Fruit fly (Drosophila melanogaster) whole organism, embryonic: ENCODE data around the gene Irbp18.

ENCODE experiments used
- Adf1 ChIP-seq: fragments of 200-800 bp; sonication (Bioruptor generic); IDR thresholded peaks from 2 replicates; pipeline ENCODE4 v1.3.6; 2022; ENCODE audit warnings: missing biosample characterization, missing genetic modification characterization
- Atf-2 ChIP-seq: fragments of 200-800 bp; sonication (Bioruptor generic); optimal IDR thresholded peaks from 2 replicates; lab custom pipeline; 2016; ENCODE audit warnings: missing biosample characterization, missing genetic modification characterization
- CG1024 ChIP-seq: fragments of 200-800 bp; sonication (Bioruptor generic); IDR thresholded peaks from 2 replicates; pipeline ENCODE4 v1.3.6; 2022; ENCODE audit warnings: missing biosample characterization, missing genetic modification characterization
- CG10321 ChIP-seq: fragments of 200-800 bp; sonication (Bioruptor generic); IDR thresholded peaks from 2 replicates; pipeline ENCODE4 v1.3.6; 2022; ENCODE audit warnings: missing biosample characterization, missing genetic modification characterization
- CG10431 ChIP-seq: fragments of 200-800 bp; sonication (Bioruptor generic); optimal IDR thresholded peaks from 3 replicates; lab custom pipeline; 2018; ENCODE audit warnings: missing biosample characterization, mild to moderate bottlenecking, missing genetic modification characterization
- CG12769 ChIP-seq: fragments of 200-800 bp; sonication (Bioruptor generic); optimal IDR thresholded peaks from 2 replicates; lab custom pipeline; 2019; ENCODE audit warnings: missing biosample characterization, mild to moderate bottlenecking, missing genetic modification characterization, moderate library complexity
- CG14667 ChIP-seq: fragments of 200-800 bp; sonication (Bioruptor generic); IDR thresholded peaks from 2 replicates; pipeline ENCODE4 v1.3.6; 2022; ENCODE audit warnings: missing biosample characterization, missing genetic modification characterization
- CG15479 ChIP-seq: fragments of 200-800 bp; sonication (Bioruptor generic); optimal IDR thresholded peaks from 3 replicates; lab custom pipeline; 2019; ENCODE audit warnings: missing biosample characterization, mild to moderate bottlenecking, missing genetic modification characterization, moderate library complexity
- CG15696 ChIP-seq: fragments of 200-800 bp; sonication (Bioruptor generic); optimal IDR thresholded peaks from 2 replicates; lab custom pipeline; 2019; ENCODE audit warnings: missing biosample characterization, mild to moderate bottlenecking, missing genetic modification characterization, moderate library complexity
- CG1603 ChIP-seq: fragments of 200-800 bp; sonication (Bioruptor generic); optimal IDR thresholded peaks from 2 replicates; lab custom pipeline; 2019; ENCODE audit warnings: missing biosample characterization, mild to moderate bottlenecking, missing genetic modification characterization, moderate library complexity
- CG16815 ChIP-seq: fragments of 200-800 bp; sonication (Bioruptor generic); optimal IDR thresholded peaks from 3 replicates; lab custom pipeline; 2017; ENCODE audit warnings: missing biosample characterization, mild to moderate bottlenecking, missing genetic modification characterization
- CG18764 ChIP-seq: fragments of 200-800 bp; sonication (Bioruptor generic); optimal IDR thresholded peaks from 3 replicates; lab custom pipeline; 2016; ENCODE audit warnings: missing biosample characterization, missing genetic modification characterization
- CG31365 ChIP-seq: fragments of 200-800 bp; sonication (Bioruptor generic); optimal IDR thresholded peaks from 2 replicates; lab custom pipeline; 2018; ENCODE audit warnings: missing biosample characterization, mild to moderate bottlenecking, missing genetic modification characterization
- CG3281 ChIP-seq: fragments of 200-800 bp; sonication (Bioruptor generic); optimal IDR thresholded peaks from 3 replicates; lab custom pipeline; 2017; ENCODE audit warnings: missing biosample characterization, mild to moderate bottlenecking, missing genetic modification characterization
- CG4617 ChIP-seq: fragments of 200-800 bp; sonication (Bioruptor generic); optimal IDR thresholded peaks from 3 replicates; lab custom pipeline; 2016; ENCODE audit warnings: missing biosample characterization, missing genetic modification characterization, borderline replicate concordance
- CG6791 ChIP-seq: fragments of 200-800 bp; sonication (Bioruptor generic); IDR thresholded peaks from 3 replicates; pipeline ENCODE4 v1.3.6; 2022; ENCODE audit warnings: missing biosample characterization, missing genetic modification characterization; ENCODE audit not compliant: partially characterized antibody
- CG7357 ChIP-seq: fragments of 200-800 bp; sonication (Bioruptor generic); IDR thresholded peaks from 3 replicates; pipeline ENCODE4 v1.3.6; 2022; ENCODE audit warnings: missing biosample characterization, missing genetic modification characterization
- CG7556 ChIP-seq: fragments of 200-800 bp; sonication (Bioruptor generic); optimal IDR thresholded peaks from 2 replicates; lab custom pipeline; 2017; ENCODE audit warnings: missing biosample characterization, mild to moderate bottlenecking, missing genetic modification characterization
- CTCF ChIP-seq: fragments of 200-800 bp; sonication (Bioruptor generic); optimal IDR thresholded peaks from 2 replicates; lab custom pipeline; 2017; ENCODE audit warnings: missing biosample characterization, mild to moderate bottlenecking, missing genetic modification characterization, moderate library complexity
- CkIIα-i1 ChIP-seq: fragments of 200-800 bp; sonication (Bioruptor generic); IDR thresholded peaks from 2 replicates; pipeline ENCODE4 v1.3.6; 2022; ENCODE audit warnings: missing biosample characterization, missing genetic modification characterization
- CoRest ChIP-seq: fragments of 200-800 bp; sonication (Bioruptor generic); optimal IDR thresholded peaks from 3 replicates; lab custom pipeline; 2018; ENCODE audit warnings: missing biosample characterization, mild to moderate bottlenecking, missing genetic modification characterization, moderate library complexity
- Deaf1 ChIP-seq: fragments of 200-800 bp; optimal IDR thresholded peaks from 3 replicates; lab custom pipeline; 2019; ENCODE audit warnings: missing biosample characterization, mild to moderate bottlenecking, missing genetic modification characterization, moderate library complexity
- Hsf ChIP-seq: fragments of 200-800 bp; sonication (Bioruptor generic); optimal IDR thresholded peaks from 3 replicates; lab custom pipeline; 2016; ENCODE audit warnings: missing biosample characterization, missing genetic modification characterization
- MESR4 ChIP-seq: fragments of 200-800 bp; sonication (Bioruptor generic); optimal IDR thresholded peaks from 2 replicates; lab custom pipeline; 2018; ENCODE audit warnings: missing biosample characterization, mild to moderate bottlenecking, missing genetic modification characterization, moderate library complexity
- Max ChIP-seq: fragments of 200-800 bp; sonication (Bioruptor generic); optimal IDR thresholded peaks from 2 replicates; lab custom pipeline; 2016; ENCODE audit warnings: missing biosample characterization, mild to moderate bottlenecking, missing genetic modification characterization
- Opbp ChIP-seq: fragments of 200-800 bp; sonication (Bioruptor generic); IDR thresholded peaks from 3 replicates; pipeline ENCODE4 v1.3.6; 2022; ENCODE audit warnings: missing biosample characterization, missing genetic modification characterization; ENCODE audit not compliant: partially characterized antibody
- Optix ChIP-seq: fragments of 200-800 bp; sonication (Bioruptor generic); IDR thresholded peaks from 3 replicates; pipeline ENCODE4 v1.3.6; 2022; ENCODE audit warnings: missing biosample characterization, missing genetic modification characterization
- Ptx1 ChIP-seq: fragments of 200-800 bp; sonication (Bioruptor generic); IDR thresholded peaks from 2 replicates; pipeline ENCODE4 v1.3.6; 2022; ENCODE audit warnings: missing biosample characterization, missing genetic modification characterization
- Ravus ChIP-seq: fragments of 200-800 bp; sonication (Bioruptor generic); IDR thresholded peaks from 2 replicates; pipeline ENCODE4 v1.3.6; 2022; ENCODE audit warnings: missing biosample characterization, missing genetic modification characterization
- Sry-δ ChIP-seq: fragments of 200-800 bp; sonication (Bioruptor generic); optimal IDR thresholded peaks from 2 replicates; lab custom pipeline; 2016; ENCODE audit warnings: missing biosample characterization, missing genetic modification characterization
- Ssrp ChIP-seq: fragments of 200-800 bp; sonication (Bioruptor generic); optimal IDR thresholded peaks from 2 replicates; lab custom pipeline; 2018; ENCODE audit warnings: missing biosample characterization, mild to moderate bottlenecking, missing genetic modification characterization, moderate library complexity
- TFAM ChIP-seq: fragments of 200-800 bp; sonication (Bioruptor generic); optimal IDR thresholded peaks from 2 replicates; lab custom pipeline; 2017; ENCODE audit warnings: missing biosample characterization, missing genetic modification characterization, inconsistent platforms
- Vsx1 ChIP-seq: fragments of 200-800 bp; sonication (Bioruptor generic); optimal IDR thresholded peaks from 2 replicates; lab custom pipeline; 2017; ENCODE audit warnings: missing biosample characterization, mild to moderate bottlenecking, missing genetic modification characterization, missing genetic modification reagents
- cg ChIP-seq: fragments of 200-800 bp; sonication (Bioruptor generic); optimal IDR thresholded peaks from 3 replicates; lab custom pipeline; 2019; ENCODE audit warnings: missing biosample characterization, mild to moderate bottlenecking, missing genetic modification characterization, moderate library complexity
- dmrt11E ChIP-seq: fragments of 200-800 bp; sonication (Bioruptor generic); optimal IDR thresholded peaks from 3 replicates; lab custom pipeline; 2018; ENCODE audit warnings: missing biosample characterization, mild to moderate bottlenecking, missing genetic modification characterization, moderate library complexity
- dmrt99B ChIP-seq: fragments of 200-800 bp; sonication (Bioruptor generic); optimal IDR thresholded peaks from 2 replicates; lab custom pipeline; 2018; ENCODE audit warnings: missing biosample characterization, mild to moderate bottlenecking, missing genetic modification characterization, moderate library complexity
- dysf ChIP-seq: fragments of 200-800 bp; sonication (Bioruptor generic); IDR thresholded peaks from 3 replicates; pipeline ENCODE4 v1.3.6; 2022; ENCODE audit warnings: missing biosample characterization, missing genetic modification characterization
- fu2 ChIP-seq: fragments of 200-800 bp; sonication (Bioruptor generic); optimal IDR thresholded peaks from 2 replicates; lab custom pipeline; 2016; ENCODE audit warnings: missing biosample characterization, missing genetic modification characterization
- h ChIP-seq: fragments of >200 bp; optimal IDR thresholded peaks from 2 replicates; lab custom pipeline; 2017
- ind ChIP-seq: fragments of 200-800 bp; sonication (Bioruptor generic); optimal IDR thresholded peaks from 3 replicates; lab custom pipeline; 2016; ENCODE audit warnings: missing biosample characterization, missing genetic modification characterization
- mirr ChIP-seq: fragments of 200-800 bp; sonication (Bioruptor generic); optimal IDR thresholded peaks from 3 replicates; lab custom pipeline; 2018; ENCODE audit warnings: missing biosample characterization, mild to moderate bottlenecking, missing genetic modification characterization
- nmo ChIP-seq: fragments of 200-800 bp; sonication (Bioruptor generic); optimal IDR thresholded peaks from 2 replicates; lab custom pipeline; 2018; ENCODE audit warnings: missing biosample characterization, mild to moderate bottlenecking, missing genetic modification characterization, moderate library complexity
- pum ChIP-seq: fragments of 200-800 bp; sonication (Bioruptor generic); optimal IDR thresholded peaks from 2 replicates; lab custom pipeline; 2016; ENCODE audit warnings: missing biosample characterization, missing genetic modification characterization
- sim ChIP-seq: fragments of 200-800 bp; sonication (Bioruptor generic); IDR thresholded peaks from 2 replicates; pipeline ENCODE4 v1.3.6; 2022; ENCODE audit warnings: missing biosample characterization, missing genetic modification characterization
- slp2 ChIP-seq: fragments of 200-800 bp; sonication (Bioruptor generic); optimal IDR thresholded peaks from 2 replicates; lab custom pipeline; 2016; ENCODE audit warnings: missing biosample characterization, missing genetic modification characterization
- sna ChIP-seq: fragments of 200-800 bp; sonication (Bioruptor generic); IDR thresholded peaks from 2 replicates; pipeline ENCODE4 v1.3.6; 2022; ENCODE audit warnings: missing biosample characterization, missing genetic modification characterization; ENCODE audit not compliant: partially characterized antibody
- tin ChIP-seq: fragments of 200-800 bp; sonication (Bioruptor generic); optimal IDR thresholded peaks from 3 replicates; lab custom pipeline; 2016; ENCODE audit warnings: missing biosample characterization, missing genetic modification characterization
- tio ChIP-seq: fragments of 200-800 bp; sonication (Bioruptor generic); optimal IDR thresholded peaks from 2 replicates; lab custom pipeline; 2017; ENCODE audit warnings: missing biosample characterization, missing genetic modification characterization, inconsistent platforms
- vfl ChIP-seq: fragments of 200-800 bp; sonication (Bioruptor generic); optimal IDR thresholded peaks from 2 replicates; lab custom pipeline; 2016; ENCODE audit warnings: missing biosample characterization, missing genetic modification characterization
- vnd ChIP-seq: fragments of 200-800 bp; sonication (Bioruptor generic); IDR thresholded peaks from 3 replicates; pipeline ENCODE4 v1.3.6; 2022; ENCODE audit warnings: missing biosample characterization, missing genetic modification characterization; ENCODE audit not compliant: partially characterized antibody

The Irbp18 gene

DNA sequence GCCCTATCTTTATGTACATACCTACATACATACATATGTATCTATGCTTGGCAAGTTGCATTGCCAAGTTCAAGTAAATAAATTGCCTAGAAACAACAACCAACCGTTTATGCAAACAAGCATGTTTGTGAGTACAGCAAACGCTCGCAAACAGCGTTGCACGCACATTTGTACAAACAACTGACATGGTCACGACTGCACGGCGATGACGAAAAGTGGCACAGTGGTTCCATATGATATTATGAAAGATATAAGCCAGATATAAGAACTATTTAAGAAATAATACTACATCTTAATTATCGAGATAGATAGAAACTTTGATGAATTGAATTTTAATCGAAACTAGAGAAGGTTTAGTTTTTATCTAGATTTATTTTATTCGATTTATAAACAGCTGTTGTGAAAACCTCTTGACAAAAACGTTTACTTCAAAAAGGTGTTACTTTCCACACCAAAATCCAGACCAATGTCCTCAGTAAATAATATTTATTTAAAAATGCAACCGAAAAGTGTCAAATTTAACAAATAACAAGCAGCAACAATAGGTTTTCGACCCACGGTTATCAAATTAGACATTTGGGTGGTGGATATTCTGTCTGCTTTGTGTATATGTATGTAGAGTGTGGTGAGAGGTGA is 8.1 kb downstream of the Irbp18 start (continued):
- TF ChIP-seq dysf (peak; percentile 87; the same call in 1 of the 3 replicates), Max (GFP tag; lab: Kevin White, UChicago) (peak; percentile 93), Sry-δ (GFP tag; lab: Kevin White, UChicago) (peak; percentile 35), sim (peak; percentile 71), sna (GFP tag; lab: Robert Waterston, UW) (no peak), CG15479 (peak; percentile 82), Hsf (GFP tag; lab: Kevin White, UChicago) (peak; percentile 93), CG18764 (GFP tag; lab: Kevin White, UChicago) (peak; percentile 81), nmo (GFP tag; lab: Kevin White, UChicago) (peak; percentile 96), CG10321 (GFP tag; lab: Robert Waterston, UW) (peak; percentile 54; the same call in 1 of the 2 replicates), h (no peak), mirr (GFP tag; lab: Kevin White, UChicago) (peak; percentile 19), dmrt11E (peak; percentile 89), CG3281 (peak; percentile 79), CG16815 (GFP tag; lab: Kevin White, UChicago) (peak; percentile 86), CG15696 (tag; lab: Kevin White, UChicago) (peak; percentile 93), tin (GFP tag; lab: Kevin White, UChicago) (peak; percentile 87), Deaf1 (tag; lab: Kevin White, UChicago) (peak; percentile 77), CG7556 (peak; percentile 98), TFAM (GFP tag; lab: Kevin White, UChicago) (no peak), CG1603 (tag; lab: Kevin White, UChicago) (peak; percentile 71), Optix (GFP tag; lab: Robert Waterston, UW) (peak; percentile 75), Adf1 (GFP tag; lab: Robert Waterston, UW) (peak; percentile 51), pum (peak; percentile 75), Vsx1 (GFP tag; lab: Kevin White, UChicago) (peak; percentile 83), vfl (GFP tag; lab: Kevin White, UChicago) (peak; percentile 29), CG7357 (GFP tag; lab: Robert Waterston, UW) (no peak; the same call in none of the 3 replicates), Ptx1 (GFP tag; lab: Robert Waterston, UW) (peak; percentile 84), Opbp (GFP tag; lab: Robert Waterston, UW) (no peak), CG6791 (GFP tag; lab: Robert Waterston, UW) (no peak), CG14667 (GFP tag; lab: Robert Waterston, UW) (peak; percentile 67; the same call in 1 of the 2 replicates), CG31365 (tag; lab: Kevin White, UChicago) (peak; percentile 39), CkIIα-i1 (GFP tag; lab: Robert Waterston, UW) (no peak), Ravus (GFP tag; lab: Robert Waterston, UW) (no peak; the same call in none of the 2 replicates), fu2 (GFP tag; lab: Kevin White, UChicago) (peak; percentile 51), CG10431 (peak; percentile 68), Atf-2 (GFP tag; lab: Kevin White, UChicago) (peak; percentile 88), ind (GFP tag; lab: Kevin White, UChicago) (peak; percentile 87), Ssrp (tag; lab: Kevin White, UChicago) (peak; percentile 94), dmrt99B (tag; lab: Kevin White, UChicago) (peak; percentile 94), CG1024 (GFP tag; lab: Robert Waterston, UW) (peak; percentile 84), slp2 (GFP tag; lab: Kevin White, UChicago) (peak; percentile 80), CG4617 (GFP tag; lab: Kevin White, UChicago) (peak; percentile 64), tio (GFP tag; lab: Kevin White, UChicago) (peak; percentile 95), cg (peak; percentile 54), CoRest (peak; percentile 95), vnd (GFP tag; lab: Robert Waterston, UW) (peak; percentile 50; the same call in 1 of the 3 replicates), MESR4 (GFP tag; lab: Kevin White, UChicago) (no peak), CTCF (GFP tag; lab: Kevin White, UChicago) (peak; percentile 63), CG12769 (tag; lab: Kevin White, UChicago) (peak; percentile 3)
